Fruit fly (Drosophila melanogaster) whole organism: Measurements from ENCODE around the gene dop.

Source experiments
- CG8478 ChIP-seq: fragments of >200 bp; optimal IDR thresholded peaks from 2 replicates; lab custom pipeline; 2018; ENCODE audit warnings: inconsistent platforms
- Dll ChIP-seq: fragments of >200 bp; optimal IDR thresholded peaks from 2 replicates; lab custom pipeline; 2017
- EcR ChIP-seq, 2 experiments: fragments of >200 bp; optimal IDR thresholded peaks; 2 replicates each; lab custom pipeline; 2017; ENCODE audit warnings: missing biosample characterization in 2 of 2, missing genetic modification characterization in 2 of 2, missing genetic modification reagents in 2 of 2
- psq ChIP-seq: fragments of >200 bp; optimal IDR thresholded peaks from 2 replicates; lab custom pipeline; 2017
- usp ChIP-seq: fragments of >200 bp; optimal IDR thresholded peaks from 2 replicates; lab custom pipeline; 2017; ENCODE audit warnings: missing biosample characterization, missing genetic modification characterization, mixed read lengths

DNA sequence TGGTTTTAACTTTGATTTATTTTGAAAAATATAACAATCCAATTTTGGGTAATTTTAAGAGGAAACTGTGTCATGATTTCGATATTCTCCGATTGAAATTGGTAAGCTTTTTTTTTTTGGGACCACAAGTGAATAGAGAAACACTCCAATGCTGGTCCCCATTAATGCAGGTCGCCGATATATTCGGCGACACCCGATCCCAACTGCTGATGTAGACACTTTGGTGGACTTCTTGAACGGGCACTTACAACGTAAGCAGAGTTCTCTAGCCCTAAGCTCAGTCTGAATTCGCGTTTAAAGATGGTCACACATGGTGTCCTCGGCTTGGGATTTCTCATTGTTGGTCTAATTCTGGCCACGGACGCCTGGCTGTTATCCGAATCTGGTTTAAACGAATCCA, 45.5 kb upstream of the dop start, which contains the start of gene yellow-k:
- TF ChIP-seq CG8478 (lab: Kevin White, UChicago): no peak
- TF ChIP-seq usp (GFP tag; lab: Kevin White, UChicago): no peak
- TF ChIP-seq psq (lab: Kevin White, UChicago): no peak
- TF ChIP-seq Dll: no peak
- TF ChIP-seq EcR (GFP tag; optimal IDR thresholded peaks at IDR 0.05; lab: Kevin White, UChicago): no peak
